Fruit fly (Drosophila melanogaster) whole organism, embryonic: ENCODE results near the gene CG31886.

ENCODE experiments used
- Atf-2 ChIP-seq: fragments of 200-800 bp; sonication (Bioruptor generic); optimal IDR thresholded peaks from 2 replicates; lab custom pipeline; 2016; ENCODE audit warnings: missing biosample characterization, missing genetic modification characterization
- CG11398 ChIP-seq: fragments of 200-800 bp; sonication (Bioruptor generic); optimal IDR thresholded peaks from 2 replicates; lab custom pipeline; 2016; ENCODE audit warnings: missing biosample characterization, missing genetic modification characterization
- CG11695 ChIP-seq: fragments of 200-800 bp; sonication (Bioruptor generic); IDR thresholded peaks from 3 replicates; pipeline ENCODE4 v1.3.6; 2022; ENCODE audit warnings: missing biosample characterization, missing genetic modification characterization
- CG12071 ChIP-seq: fragments of 200-800 bp; sonication (Bioruptor generic); optimal IDR thresholded peaks from 3 replicates; lab custom pipeline; 2018; ENCODE audit warnings: missing biosample characterization, mild to moderate bottlenecking, missing genetic modification characterization
- CG14441 ChIP-seq: fragments of 200-800 bp; sonication (Bioruptor generic); IDR thresholded peaks from 2 replicates; pipeline ENCODE4 v1.3.6; 2022; ENCODE audit warnings: missing biosample characterization, missing genetic modification characterization
- CG14710 ChIP-seq: fragments of 200-800 bp; sonication (Bioruptor generic); optimal IDR thresholded peaks from 3 replicates; lab custom pipeline; 2019; ENCODE audit warnings: missing biosample characterization, mild to moderate bottlenecking, missing genetic modification characterization, moderate library complexity
- CG15479 ChIP-seq: fragments of 200-800 bp; sonication (Bioruptor generic); optimal IDR thresholded peaks from 3 replicates; lab custom pipeline; 2019; ENCODE audit warnings: missing biosample characterization, mild to moderate bottlenecking, missing genetic modification characterization, moderate library complexity
- CG15696 ChIP-seq: fragments of 200-800 bp; sonication (Bioruptor generic); optimal IDR thresholded peaks from 2 replicates; lab custom pipeline; 2019; ENCODE audit warnings: missing biosample characterization, mild to moderate bottlenecking, missing genetic modification characterization, moderate library complexity
- CG1603 ChIP-seq: fragments of 200-800 bp; sonication (Bioruptor generic); optimal IDR thresholded peaks from 2 replicates; lab custom pipeline; 2019; ENCODE audit warnings: missing biosample characterization, mild to moderate bottlenecking, missing genetic modification characterization, moderate library complexity
- CG18764 ChIP-seq: fragments of 200-800 bp; sonication (Bioruptor generic); optimal IDR thresholded peaks from 3 replicates; lab custom pipeline; 2016; ENCODE audit warnings: missing biosample characterization, missing genetic modification characterization
- CG2129 ChIP-seq: fragments of 200-800 bp; sonication (Bioruptor generic); IDR thresholded peaks from 2 replicates; pipeline ENCODE4 v1.3.6; 2022; ENCODE audit warnings: missing biosample characterization, missing genetic modification characterization; ENCODE audit not compliant: partially characterized antibody
- CG2875 ChIP-seq: fragments of 200-800 bp; sonication (Bioruptor generic); optimal IDR thresholded peaks from 2 replicates; lab custom pipeline; 2017; ENCODE audit warnings: missing biosample characterization, mild to moderate bottlenecking, missing genetic modification characterization, missing genetic modification reagents
- CG3065 ChIP-seq: fragments of 200-800 bp; sonication (Bioruptor generic); optimal IDR thresholded peaks from 2 replicates; lab custom pipeline; 2016; ENCODE audit warnings: missing biosample characterization, missing genetic modification characterization
- CG4730 ChIP-seq: fragments of 200-800 bp; sonication (Bioruptor generic); IDR thresholded peaks from 2 replicates; pipeline ENCODE4 v1.3.6; 2022; ENCODE audit warnings: missing biosample characterization, missing genetic modification characterization
- CG5180 ChIP-seq: fragments of 200-800 bp; sonication (Bioruptor generic); optimal IDR thresholded peaks from 3 replicates; lab custom pipeline; 2017; ENCODE audit warnings: missing biosample characterization, missing genetic modification characterization, mild to moderate bottlenecking, moderate library complexity, missing genetic modification reagents
- CG6654 ChIP-seq: fragments of 200-800 bp; sonication (Bioruptor generic); optimal IDR thresholded peaks from 2 replicates; lab custom pipeline; 2017; ENCODE audit warnings: missing biosample characterization, mild to moderate bottlenecking, missing genetic modification characterization
- CG6683 ChIP-seq: fragments of 200-800 bp; sonication (Bioruptor generic); optimal IDR thresholded peaks from 2 replicates; lab custom pipeline; 2017; ENCODE audit warnings: missing biosample characterization, mild to moderate bottlenecking, missing genetic modification characterization, missing genetic modification reagents
- CG6689 ChIP-seq: fragments of 200-800 bp; sonication (Bioruptor generic); IDR thresholded peaks from 2 replicates; pipeline ENCODE4 v1.3.6; 2022; ENCODE audit warnings: missing biosample characterization, missing genetic modification characterization
- Camta ChIP-seq: fragments of 200-800 bp; sonication (Bioruptor generic); optimal IDR thresholded peaks from 2 replicates; lab custom pipeline; 2016; ENCODE audit warnings: missing biosample characterization, missing genetic modification characterization
- Dad ChIP-seq: fragments of 200-800 bp; sonication (Bioruptor generic); optimal IDR thresholded peaks from 3 replicates; lab custom pipeline; 2016; ENCODE audit warnings: missing biosample characterization, missing genetic modification characterization
- Dip2 ChIP-seq: fragments of 200-800 bp; sonication (Bioruptor generic); IDR thresholded peaks from 2 replicates; pipeline ENCODE4 v1.3.6; 2022; ENCODE audit warnings: missing biosample characterization, missing genetic modification characterization
- GATAe ChIP-seq: fragments of 200-800 bp; sonication (Bioruptor generic); conservative IDR thresholded peaks from 2 replicates; pipeline ENCODE4 v1.3.6; 2022; ENCODE audit warnings: missing biosample characterization, missing genetic modification characterization
- H15 ChIP-seq: fragments of 200-800 bp; sonication (Bioruptor generic); IDR thresholded peaks from 3 replicates; pipeline ENCODE4 v1.3.6; 2022; ENCODE audit warnings: missing biosample characterization, missing genetic modification characterization
- HLH4C ChIP-seq: fragments of 200-800 bp; sonication (Bioruptor generic); IDR thresholded peaks from 3 replicates; pipeline ENCODE4 v1.3.6; 2022; ENCODE audit warnings: missing biosample characterization, missing genetic modification characterization; ENCODE audit not compliant: partially characterized antibody
- Oaz ChIP-seq: fragments of 200-800 bp; sonication (Bioruptor generic); IDR thresholded peaks from 2 replicates; pipeline ENCODE4 v1.3.6; 2022; ENCODE audit warnings: missing biosample characterization, missing genetic modification characterization
- Pdp1 ChIP-seq, 2 experiments: fragments of 200-800 bp; sonication (Bioruptor generic); optimal IDR thresholded peaks; 3 replicates each; lab custom pipeline; 2016; ENCODE audit warnings: missing biosample characterization in 2 of 2, missing genetic modification characterization in 2 of 2, mild to moderate bottlenecking in 1 of 2, moderate library complexity in 1 of 2
- Vsx1 ChIP-seq: fragments of 200-800 bp; sonication (Bioruptor generic); optimal IDR thresholded peaks from 2 replicates; lab custom pipeline; 2017; ENCODE audit warnings: missing biosample characterization, mild to moderate bottlenecking, missing genetic modification characterization, missing genetic modification reagents
- Xbp1 ChIP-seq: fragments of 200-800 bp; sonication (Bioruptor generic); optimal IDR thresholded peaks from 3 replicates; lab custom pipeline; 2016; ENCODE audit warnings: missing biosample characterization, mild to moderate bottlenecking, missing genetic modification characterization
- al ChIP-seq: fragments of 200-800 bp; sonication (Bioruptor generic); IDR thresholded peaks from 2 replicates; pipeline ENCODE4 v1.3.6; 2022; ENCODE audit warnings: missing biosample characterization, missing genetic modification characterization
- ash1 ChIP-seq: fragments of 200-800 bp; sonication (Bioruptor generic); optimal IDR thresholded peaks from 2 replicates; lab custom pipeline; 2018; ENCODE audit warnings: missing biosample characterization, mild to moderate bottlenecking, missing genetic modification characterization
- bbx ChIP-seq: fragments of 200-800 bp; sonication (Bioruptor generic); IDR thresholded peaks from 2 replicates; pipeline ENCODE4 v1.3.6; 2022; ENCODE audit warnings: missing biosample characterization, missing genetic modification characterization; ENCODE audit not compliant: partially characterized antibody
- bowl ChIP-seq: fragments of 200-800 bp; sonication (Bioruptor generic); IDR thresholded peaks from 2 replicates; pipeline ENCODE4 v1.3.6; 2022; ENCODE audit warnings: missing biosample characterization, missing genetic modification characterization
- crol ChIP-seq: fragments of 200-800 bp; sonication (Bioruptor generic); IDR thresholded peaks from 2 replicates; pipeline ENCODE4 v1.3.6; 2022; ENCODE audit warnings: missing biosample characterization, missing genetic modification characterization
- dmrt99B ChIP-seq: fragments of 200-800 bp; sonication (Bioruptor generic); optimal IDR thresholded peaks from 2 replicates; lab custom pipeline; 2018; ENCODE audit warnings: missing biosample characterization, mild to moderate bottlenecking, missing genetic modification characterization, moderate library complexity
- gem ChIP-seq: fragments of 200-800 bp; sonication (Bioruptor generic); optimal IDR thresholded peaks from 2 replicates; lab custom pipeline; 2019; ENCODE audit warnings: missing biosample characterization, mild to moderate bottlenecking, missing genetic modification characterization, moderate library complexity
- her ChIP-seq: fragments of 200-800 bp; sonication (Bioruptor generic); optimal IDR thresholded peaks from 2 replicates; lab custom pipeline; 2016; ENCODE audit warnings: missing biosample characterization, missing genetic modification characterization
- inv ChIP-seq: fragments of 200-800 bp; sonication (Bioruptor generic); IDR thresholded peaks from 2 replicates; pipeline ENCODE4 v1.3.6; 2022; ENCODE audit warnings: missing biosample characterization, missing genetic modification characterization; ENCODE audit not compliant: partially characterized antibody
- lab ChIP-seq: fragments of 200-800 bp; sonication (Bioruptor generic); optimal IDR thresholded peaks from 3 replicates; lab custom pipeline; 2017; ENCODE audit warnings: missing biosample characterization, missing genetic modification characterization, mild to moderate bottlenecking, moderate library complexity, missing genetic modification reagents
- nom ChIP-seq: fragments of 200-800 bp; sonication (Bioruptor generic); optimal IDR thresholded peaks from 2 replicates; lab custom pipeline; 2017; ENCODE audit warnings: missing biosample characterization, missing genetic modification characterization, mild to moderate bottlenecking, moderate library complexity, missing genetic modification reagents
- p53 ChIP-seq: fragments of 200-800 bp; sonication (Bioruptor generic); optimal IDR thresholded peaks from 2 replicates; lab custom pipeline; 2016; ENCODE audit warnings: missing biosample characterization, missing genetic modification characterization
- pzg ChIP-seq: fragments of 200-800 bp; sonication (Bioruptor generic); optimal IDR thresholded peaks from 3 replicates; lab custom pipeline; 2018; ENCODE audit warnings: missing biosample characterization, mild to moderate bottlenecking, missing genetic modification characterization, moderate library complexity
- rib ChIP-seq: fragments of 200-800 bp; sonication (Bioruptor generic); IDR thresholded peaks from 2 replicates; pipeline ENCODE4 v1.3.6; 2022; ENCODE audit warnings: missing biosample characterization, missing genetic modification characterization
- ro ChIP-seq: fragments of 200-800 bp; sonication (Bioruptor generic); IDR thresholded peaks from 2 replicates; pipeline ENCODE4 v1.3.6; 2022; ENCODE audit warnings: missing biosample characterization, missing genetic modification characterization
- sima ChIP-seq: fragments of 200-800 bp; sonication (Bioruptor generic); optimal IDR thresholded peaks from 2 replicates; lab custom pipeline; 2016; ENCODE audit warnings: missing biosample characterization, missing genetic modification characterization
- sr ChIP-seq: fragments of 200-800 bp; sonication (Bioruptor generic); IDR thresholded peaks from 3 replicates; pipeline ENCODE4 v1.3.6; 2022; ENCODE audit warnings: missing biosample characterization, missing genetic modification characterization
- stc ChIP-seq: fragments of 200-800 bp; sonication (Bioruptor generic); IDR thresholded peaks from 2 replicates; pipeline ENCODE4 v1.3.6; 2022; ENCODE audit warnings: missing biosample characterization, missing genetic modification characterization
- trh ChIP-seq: fragments of 200-800 bp; sonication (Bioruptor generic); optimal IDR thresholded peaks from 2 replicates; lab custom pipeline; 2016; ENCODE audit warnings: missing biosample characterization, missing genetic modification characterization
- wek ChIP-seq: fragments of 200-800 bp; sonication (Bioruptor generic); optimal IDR thresholded peaks from 3 replicates; lab custom pipeline; 2018; ENCODE audit warnings: missing biosample characterization, mild to moderate bottlenecking, missing genetic modification characterization, moderate library complexity
- yki ChIP-seq: fragments of >200 bp; optimal IDR thresholded peaks from 3 replicates; lab custom pipeline; 2018

CG31886 gene

dm6 chr2L:8951184-8951934, 7.5 kb downstream of the CG31886 start, which contains the start of gene C1GalTA (continued):
- TF ChIP-seq p53 (GFP tag; lab: Kevin White, UChicago) (no peak), Dad (GFP tag; lab: Kevin White, UChicago) (peak; percentile 76), Camta (GFP tag; lab: Kevin White, UChicago) (peak; percentile 40), CG1603 (tag; lab: Kevin White, UChicago) (peak; percentile 6), wek (GFP tag; lab: Kevin White, UChicago) (peak; percentile 38), CG5180 (GFP tag; lab: Kevin White, UChicago) (peak; percentile 90), CG2875 (GFP tag; lab: Kevin White, UChicago) (peak; percentile 96), CG11398 (peak; percentile 63), Atf-2 (GFP tag; lab: Kevin White, UChicago) (peak; percentile 42), sima (GFP tag; lab: Kevin White, UChicago) (no peak), Xbp1 (GFP tag; lab: Kevin White, UChicago) (peak; percentile 89), Dip2 (GFP tag; lab: Robert Waterston, UW) (no peak), bowl (peak; percentile 86), yki (lab: Kevin White, UChicago) (no peak), dmrt99B (tag; lab: Kevin White, UChicago) (peak; percentile 99), ash1 (GFP tag; lab: Kevin White, UChicago) (no peak), rib (GFP tag; lab: Robert Waterston, UW) (peak; percentile 93), CG11695 (GFP tag; lab: Robert Waterston, UW) (peak; percentile 99), bbx (no peak), trh (GFP tag; lab: Kevin White, UChicago) (peak; percentile 91), CG3065 (peak; percentile 87), sr (no peak), crol (GFP tag; lab: Robert Waterston, UW) (peak; percentile 68), CG14710 (tag; lab: Kevin White, UChicago) (peak; percentile 99), Oaz (GFP tag; lab: Robert Waterston, UW) (peak; percentile 86), CG4730 (GFP tag; lab: Robert Waterston, UW) (peak; percentile 93), gem (tag; lab: Kevin White, UChicago) (peak; percentile 100), H15 (GFP tag; lab: Robert Waterston, UW) (peak; percentile 89), CG6654 (peak; percentile 85), CG12071 (GFP tag; lab: Kevin White, UChicago) (peak; percentile 80), CG14441 (GFP tag; lab: Robert Waterston, UW) (peak; percentile 88), CG18764 (GFP tag; lab: Kevin White, UChicago) (peak; percentile 94), lab (GFP tag; lab: Kevin White, UChicago) (peak; percentile 98), CG6689 (GFP tag; lab: Robert Waterston, UW) (peak; percentile 98), GATAe (GFP tag; lab: Robert Waterston, UW) (peak; percentile 91), nom (GFP tag; lab: Kevin White, UChicago) (peak; percentile 97), inv (GFP tag; lab: Robert Waterston, UW) (no peak), Vsx1 (GFP tag; lab: Kevin White, UChicago) (peak; percentile 90), al (GFP tag; lab: Robert Waterston, UW) (peak; percentile 93), Pdp1 (GFP tag; optimal IDR thresholded peaks at IDR 0.05; lab: Kevin White, UChicago) (peak; percentile 63 to 74), CG15479 (GFP tag; lab: Kevin White, UChicago) (peak; percentile 35), stc (peak; percentile 96), CG15696 (peak; percentile 95), pzg (peak; percentile 6), CG2129 (no peak), ro (GFP tag; lab: Robert Waterston, UW) (peak; percentile 93), HLH4C (GFP tag; lab: Robert Waterston, UW) (no peak), her (GFP tag; lab: Kevin White, UChicago) (peak; percentile 25), CG6683 (GFP tag; lab: Kevin White, UChicago) (peak; percentile 98)
